Worm (Caenorhabditis elegans) whole organism, L4 larva: ENCODE measurements around the gene phyh-1.

Source experiments
- F26F4.8 ChIP-seq: fragments of 200-800 bp; sonication (Bioruptor generic); conservative IDR thresholded peaks from 2 replicates; pipeline ENCODE4 v1.3.6; 2022; ENCODE audit warnings: missing genetic modification characterization, missing compliant biosample characterization
- F49E8.2 ChIP-seq: sonication (generic microtip); optimal IDR thresholded peaks from 2 replicates; lab custom pipeline; 2016; ENCODE audit warnings: missing compliant biosample characterization, mild to moderate bottlenecking, missing genetic modification characterization, borderline replicate concordance
- Y105C5A.15 ChIP-seq: fragments of 200-800 bp; sonication (Bioruptor generic); IDR thresholded peaks from 2 replicates; pipeline ENCODE4 v1.3.6; 2022; ENCODE audit warnings: missing genetic modification characterization, missing compliant biosample characterization
- Y48G9A.11 ChIP-seq: fragments of 200-800 bp; sonication (Bioruptor generic); IDR thresholded peaks from 2 replicates; pipeline ENCODE4 v1.3.6; 2022; ENCODE audit warnings: missing genetic modification reagents, missing genetic modification characterization, missing compliant biosample characterization
- Y5F2A.4 ChIP-seq: fragments of 200-800 bp; sonication (Bioruptor generic); optimal IDR thresholded peaks from 2 replicates; lab custom pipeline; 2018; ENCODE audit warnings: mild to moderate bottlenecking, missing genetic modification characterization, missing compliant biosample characterization
- Y75B8A.6 ChIP-seq: fragments of 200-800 bp; sonication (Bioruptor generic); IDR thresholded peaks from 2 replicates; pipeline ENCODE4 v1.3.6; 2022; ENCODE audit warnings: missing genetic modification reagents, missing genetic modification characterization, missing compliant biosample characterization
- ZK546.5 ChIP-seq, 2 experiments: sonication (generic microtip); optimal IDR thresholded peaks; 2 replicates each; lab custom pipeline; 2017; ENCODE audit warnings: missing biosample characterization in 2 of 2, missing genetic modification characterization in 2 of 2
- arid-1 ChIP-seq: fragments of 200-800 bp; sonication (Bioruptor generic); conservative IDR thresholded peaks from 2 replicates; pipeline ENCODE4 v1.3.6; 2022; ENCODE audit warnings: missing genetic modification reagents, missing genetic modification characterization, missing compliant biosample characterization
- ceh-44 ChIP-seq: fragments of 200-800 bp; sonication (Bioruptor generic); IDR thresholded peaks from 2 replicates; pipeline ENCODE4 v1.3.6; 2022; ENCODE audit warnings: missing genetic modification reagents, missing genetic modification characterization, missing compliant biosample characterization
- ces-1 ChIP-seq: fragments of 150-350 bp; sonication (generic microtip); optimal IDR thresholded peaks from 4 replicates; lab custom pipeline; 2014; ENCODE audit warnings: missing biosample characterization, missing genetic modification reagents, missing genetic modification characterization
- ctbp-1 ChIP-seq: fragments of 200-800 bp; sonication (Bioruptor generic); IDR thresholded peaks from 2 replicates; pipeline ENCODE4 v1.3.6; 2022; ENCODE audit warnings: missing genetic modification reagents, missing genetic modification characterization, missing compliant biosample characterization
- daf-16 ChIP-seq, 3 experiments: sonication (generic microtip); optimal IDR thresholded peaks; 2 replicates each; lab custom pipeline; 2016 to 2017; ENCODE audit warnings: missing genetic modification characterization in 3 of 3, missing genetic modification reagents in 3 of 3, mild to moderate bottlenecking in 2 of 3, missing compliant biosample characterization in 2 of 3, missing biosample characterization in 1 of 3, moderate library complexity in 1 of 3
- dmd-6 ChIP-seq: fragments of 200-800 bp; sonication (Bioruptor generic); IDR thresholded peaks from 2 replicates; pipeline ENCODE4 v1.3.6; 2022; ENCODE audit warnings: missing genetic modification reagents, missing genetic modification characterization, missing compliant biosample characterization
- dpl-1 ChIP-seq: fragments of 150-350 bp; optimal IDR thresholded peaks from 2 replicates; lab custom pipeline; 2014; ENCODE audit warnings: missing biosample characterization, missing genetic modification reagents, missing genetic modification characterization
- fkh-10 ChIP-seq: fragments of 150-350 bp; optimal IDR thresholded peaks from 2 replicates; lab custom pipeline; 2014; ENCODE audit warnings: missing biosample characterization, missing genetic modification reagents, missing genetic modification characterization
- lin-39 ChIP-seq: fragments of 150-350 bp; optimal IDR thresholded peaks from 2 replicates; lab custom pipeline; 2014; ENCODE audit warnings: missing biosample characterization, missing genetic modification reagents, missing genetic modification characterization
- lir-3 ChIP-seq: sonication (generic microtip); optimal IDR thresholded peaks from 2 replicates; lab custom pipeline; 2016; ENCODE audit warnings: mild to moderate bottlenecking, missing genetic modification characterization, missing compliant biosample characterization
- madf-5 ChIP-seq, 2 experiments: fragments of 200-800 bp; sonication (Bioruptor generic); IDR thresholded peaks; 2 replicates each; pipeline ENCODE4 v1.3.6; 2022; ENCODE audit warnings: missing compliant biosample characterization in 2 of 2, missing genetic modification characterization in 2 of 2
- mdl-1 ChIP-seq, 2 experiments: fragments of 150-350 bp in 1 of 2; sonication (generic microtip) in 1 of 2; optimal IDR thresholded peaks; 2 replicates each; lab custom pipeline; 2014 to 2017; ENCODE audit warnings: missing biosample characterization in 2 of 2, missing genetic modification characterization in 2 of 2
- mep-1 ChIP-seq: fragments of 150-350 bp; sonication (generic microtip); optimal IDR thresholded peaks from 3 replicates; lab custom pipeline; 2014; ENCODE audit warnings: missing biosample characterization, missing genetic modification characterization
- nhr-10 ChIP-seq: fragments of 150-350 bp; optimal IDR thresholded peaks from 2 replicates; lab custom pipeline; 2014; ENCODE audit warnings: missing biosample characterization, missing genetic modification characterization
- nhr-111 ChIP-seq: fragments of 200-800 bp; sonication (Bioruptor generic); optimal IDR thresholded peaks from 2 replicates; lab custom pipeline; 2018; ENCODE audit warnings: mild to moderate bottlenecking, missing genetic modification characterization, missing compliant biosample characterization
- nhr-25 ChIP-seq: sonication (generic microtip); optimal IDR thresholded peaks from 2 replicates; lab custom pipeline; 2017; ENCODE audit warnings: missing genetic modification characterization, mild to moderate bottlenecking, missing compliant biosample characterization, antibody characterized with exemption, moderate library complexity, borderline replicate concordance; ENCODE audit not compliant: insufficient read depth
- nhr-41 ChIP-seq: fragments of 200-800 bp; sonication (Bioruptor generic); IDR thresholded peaks from 2 replicates; pipeline ENCODE4 v1.3.6; 2022; ENCODE audit warnings: missing genetic modification reagents, missing genetic modification characterization, missing compliant biosample characterization
- nhr-48 ChIP-seq: sonication (generic microtip); optimal IDR thresholded peaks from 2 replicates; lab custom pipeline; 2016; ENCODE audit warnings: mild to moderate bottlenecking, missing genetic modification characterization, missing compliant biosample characterization
- skn-1 ChIP-seq: fragments of 150-350 bp; optimal IDR thresholded peaks from 2 replicates; lab custom pipeline; 2014; ENCODE audit warnings: missing biosample characterization, missing genetic modification characterization
- tag-97 ChIP-seq: fragments of 200-800 bp; sonication (Bioruptor generic); IDR thresholded peaks from 2 replicates; pipeline ENCODE4 v1.3.6; 2022; ENCODE audit warnings: missing genetic modification characterization, missing compliant biosample characterization
- tra-1 ChIP-seq: fragments of 200-800 bp; sonication (Bioruptor generic); IDR thresholded peaks from 2 replicates; pipeline ENCODE4 v1.3.6; 2022; ENCODE audit warnings: missing genetic modification reagents, missing genetic modification characterization, missing compliant biosample characterization
- ztf-11 ChIP-seq: fragments of 150-350 bp; optimal IDR thresholded peaks from 2 replicates; lab custom pipeline; 2014; ENCODE audit warnings: missing biosample characterization, missing genetic modification characterization

phyh-1 gene

ce11 chrIV:17245200-17245599 lies 14.0 kb downstream of the phyh-1 start, which contains the start of gene ZK550.2 (continued):
- peak in 1 of 2 experiments; percentile 32 for TF ChIP-seq daf-16 (GFP tag; optimal IDR thresholded peaks at IDR 0.05; lab: Kevin White, UChicago)
- TF ChIP-seq daf-16 (tag; optimal IDR thresholded peaks at IDR 0.05; lab: Kevin White, UChicago): peak; percentile 95

DNA sequence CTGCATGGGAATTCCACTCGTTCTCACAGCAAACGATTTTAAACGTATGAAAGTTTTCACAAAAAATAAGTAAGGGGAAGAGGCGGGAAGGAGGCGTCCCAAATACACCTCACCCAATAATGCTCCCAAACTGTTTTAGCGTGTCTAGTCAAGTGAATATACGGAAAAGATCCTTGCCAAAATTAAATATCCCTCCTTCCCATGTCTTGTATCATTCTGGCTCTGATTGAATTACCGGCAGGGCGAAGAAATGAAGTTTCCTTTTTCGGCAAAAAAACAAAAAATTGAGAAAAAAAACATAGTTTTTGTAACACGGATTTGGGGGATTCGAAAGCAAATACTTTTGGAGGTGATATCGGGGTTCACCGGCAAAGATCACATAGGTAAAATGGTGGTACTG lies 20.3 kb downstream of the phyh-1 start:
- TF ChIP-seq tag-97 (GFP tag; lab: Robert Waterston, UW) (no peak), ztf-11 (tag; lab: Kevin White, UChicago) (no peak), ZK546.5 (tag; optimal IDR thresholded peaks at IDR 0.05; lab: Kevin White, UChicago) (no peak), ces-1 (GFP tag; lab: Kevin White, UChicago) (peak; percentile 17), F49E8.2 (tag; lab: Kevin White, UChicago) (no peak)

DNA sequence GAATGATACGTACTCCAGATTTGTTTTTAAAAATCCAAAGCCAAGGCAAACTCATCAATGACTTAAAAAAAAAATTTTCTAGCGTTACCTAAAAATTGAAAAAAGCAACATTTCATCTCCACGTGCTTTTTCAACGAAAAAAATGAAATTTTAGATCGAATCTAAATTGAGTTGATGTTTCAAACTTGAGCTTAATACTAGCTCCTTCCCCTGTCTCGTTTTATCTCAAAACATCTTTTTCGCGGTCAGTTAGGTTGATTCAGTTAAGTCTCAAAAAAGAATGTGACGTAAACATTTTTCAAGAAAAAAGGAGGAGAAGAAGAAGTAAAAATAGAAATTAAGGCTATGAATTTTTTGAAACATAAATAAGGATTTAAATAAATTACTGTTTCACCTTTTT lies 22.2 kb downstream of the phyh-1 start:
- no peak for TF ChIP-seq Y5F2A.4
- peak; percentile 64 for TF ChIP-seq fkh-10

DNA sequence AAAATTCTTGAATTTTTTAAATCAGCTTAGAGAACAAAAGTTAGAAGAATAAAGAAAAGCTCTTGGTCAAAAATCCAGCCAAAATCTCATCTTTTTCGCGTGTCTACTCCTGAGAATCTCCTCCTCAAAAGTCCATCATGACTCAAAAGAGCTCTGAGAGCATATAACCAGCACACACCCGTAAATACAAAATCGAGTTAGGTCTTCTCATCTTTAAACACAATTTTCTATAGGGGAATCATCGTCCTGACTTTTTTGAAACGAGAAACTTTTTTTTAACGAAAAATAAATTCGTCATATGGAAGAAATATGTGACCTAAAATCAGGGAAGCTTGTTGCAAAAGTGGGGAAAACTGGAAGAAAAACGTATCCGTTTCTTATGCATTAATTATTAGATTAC lies 25.7 kb downstream of the phyh-1 start:
- TF ChIP-seq tra-1 (GFP tag; lab: Robert Waterston, UW) (no peak), mdl-1 (tag; optimal IDR thresholded peaks at IDR 0.05; lab: Kevin White, UChicago) (no peak), Y105C5A.15 (GFP tag; lab: Robert Waterston, UW) (no peak), ces-1 (GFP tag; lab: Kevin White, UChicago) (peak; percentile 77), F26F4.8 (GFP tag; lab: Robert Waterston, UW) (no peak), fkh-10 (peak; percentile 75)

DNA sequence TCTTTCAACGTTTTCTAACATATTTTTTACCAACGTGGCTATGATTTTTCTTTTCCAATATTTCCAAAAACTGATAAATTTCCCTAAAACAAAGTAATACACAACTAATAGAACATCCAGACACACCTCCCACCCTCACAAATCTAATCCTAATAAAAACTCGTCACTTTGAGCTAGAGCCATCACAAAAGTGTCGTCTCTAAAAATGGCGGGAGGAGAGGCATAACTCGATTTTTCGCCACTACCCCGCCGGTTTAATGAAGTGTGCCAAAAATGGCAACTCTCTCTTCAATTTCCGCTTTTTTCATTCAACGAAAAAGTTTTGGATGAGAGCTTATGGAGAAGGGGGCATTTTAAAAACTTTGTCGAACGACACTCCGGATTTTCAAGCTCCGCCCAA lies 26.3 kb downstream of the phyh-1 start:
- no peak for TF ChIP-seq ctbp-1 (GFP tag; lab: Robert Waterston, UW)
- peak; percentile 41 for TF ChIP-seq ces-1 (GFP tag; lab: Kevin White, UChicago)
- no peak for TF ChIP-seq madf-5 (GFP tag; IDR thresholded peaks at IDR 0.05; lab: Robert Waterston, UW)

ce11 chrIV:17230958-17231357 lies 28.3 kb downstream of the phyh-1 start, which contains the start of gene npr-32:
Gene npr-32, minus strand, starts transcription at chrIV:17231058.
- TF ChIP-seq skn-1 (tag; lab: Kevin White, UChicago): no peak
- no peak for TF ChIP-seq arid-1
- no peak for TF ChIP-seq mep-1 (tag; lab: Kevin White, UChicago)
- TF ChIP-seq Y5F2A.4: no peak
- no peak for TF ChIP-seq lin-39
- TF ChIP-seq nhr-41 (GFP tag; lab: Robert Waterston, UW): no peak
- no peak for TF ChIP-seq lir-3
- no peak for TF ChIP-seq ceh-44 (GFP tag; lab: Robert Waterston, UW)
- TF ChIP-seq nhr-10 (tag; lab: Kevin White, UChicago): no peak
- no peak for TF ChIP-seq dpl-1

DNA sequence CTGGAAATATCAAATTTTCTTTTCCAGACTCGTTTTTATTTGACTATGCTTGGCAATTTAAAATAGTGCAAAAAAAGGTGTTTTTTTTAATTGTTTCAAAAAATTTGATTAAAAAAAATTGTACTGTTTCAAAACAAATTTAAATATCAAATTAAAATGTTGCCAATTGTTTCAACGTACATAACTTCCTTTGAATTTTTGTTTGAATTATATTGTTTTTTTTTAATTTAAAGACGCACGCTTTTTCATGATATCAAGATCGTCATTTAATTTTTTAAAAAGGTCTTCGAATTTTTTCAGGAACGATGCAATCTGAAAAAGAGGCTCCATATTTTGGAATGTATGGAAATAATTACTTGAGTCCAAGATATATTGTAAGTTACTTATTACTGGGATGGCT lies 35.7 kb downstream of the phyh-1 start, which contains the start of gene Y116A8B.4:
TSS of gene Y116A8B.4 (plus strand) at position 301 of the 400 bp plus-strand sequence.
- no peak for TF ChIP-seq daf-16 (GFP tag; optimal IDR thresholded peaks at IDR 0.05; lab: Kevin White, UChicago)
- TF ChIP-seq daf-16 (tag; optimal IDR thresholded peaks at IDR 0.05; lab: Kevin White, UChicago): no peak
- no peak for TF ChIP-seq nhr-25 (tag; lab: Kevin White, UChicago)
- no peak for TF ChIP-seq nhr-111
- no peak for TF ChIP-seq nhr-48
- TF ChIP-seq Y48G9A.11 (GFP tag; lab: Robert Waterston, UW): no peak
- no peak for TF ChIP-seq Y75B8A.6 (GFP tag; lab: Robert Waterston, UW)
- TF ChIP-seq dmd-6 (GFP tag; lab: Robert Waterston, UW): no peak
